Fruit fly (Drosophila melanogaster) whole organism, embryonic: ENCODE data around the gene Plc21C.
A peak's percentile ranks its signal among the peaks of the same experiment; 100 is the strongest.

ENCODE experiments used
- CG10979 ChIP-seq: fragments of 200-800 bp; sonication (Bioruptor generic); optimal IDR thresholded peaks from 2 replicates; lab custom pipeline; 2018; ENCODE audit warnings: missing biosample characterization, mild to moderate bottlenecking, missing genetic modification characterization, moderate library complexity
- CG11247 ChIP-seq: fragments of 200-800 bp; sonication (Bioruptor generic); IDR thresholded peaks from 2 replicates; pipeline ENCODE4 v1.3.6; 2022; ENCODE audit warnings: missing biosample characterization, missing genetic modification characterization
- CG11456 ChIP-seq: fragments of 200-800 bp; sonication (Bioruptor generic); IDR thresholded peaks from 3 replicates; pipeline ENCODE4 v1.3.6; 2022; ENCODE audit warnings: missing biosample characterization, missing genetic modification characterization
- CG11695 ChIP-seq: fragments of 200-800 bp; sonication (Bioruptor generic); IDR thresholded peaks from 3 replicates; pipeline ENCODE4 v1.3.6; 2022; ENCODE audit warnings: missing biosample characterization, missing genetic modification characterization
- CG12299 ChIP-seq: fragments of 200-800 bp; sonication (Bioruptor generic); optimal IDR thresholded peaks from 2 replicates; lab custom pipeline; 2018; ENCODE audit warnings: missing biosample characterization, mild to moderate bottlenecking, missing genetic modification characterization
- CG1233 ChIP-seq: fragments of 200-800 bp; sonication (Bioruptor generic); optimal IDR thresholded peaks from 4 replicates; lab custom pipeline; 2018; ENCODE audit warnings: missing biosample characterization, mild to moderate bottlenecking, missing genetic modification characterization
- CG14667 ChIP-seq: fragments of 200-800 bp; sonication (Bioruptor generic); IDR thresholded peaks from 2 replicates; pipeline ENCODE4 v1.3.6; 2022; ENCODE audit warnings: missing biosample characterization, missing genetic modification characterization
- CG14710 ChIP-seq: fragments of 200-800 bp; sonication (Bioruptor generic); optimal IDR thresholded peaks from 3 replicates; lab custom pipeline; 2019; ENCODE audit warnings: missing biosample characterization, mild to moderate bottlenecking, missing genetic modification characterization, moderate library complexity
- CG1529 ChIP-seq: fragments of 200-800 bp; sonication (Bioruptor generic); optimal IDR thresholded peaks from 3 replicates; lab custom pipeline; 2018; ENCODE audit warnings: missing biosample characterization, missing genetic modification characterization
- CG1603 ChIP-seq: fragments of 200-800 bp; sonication (Bioruptor generic); optimal IDR thresholded peaks from 2 replicates; lab custom pipeline; 2019; ENCODE audit warnings: missing biosample characterization, mild to moderate bottlenecking, missing genetic modification characterization, moderate library complexity
- CG16815 ChIP-seq: fragments of 200-800 bp; sonication (Bioruptor generic); optimal IDR thresholded peaks from 3 replicates; lab custom pipeline; 2017; ENCODE audit warnings: missing biosample characterization, mild to moderate bottlenecking, missing genetic modification characterization
- CG17385 ChIP-seq: fragments of 200-800 bp; sonication (Bioruptor generic); optimal IDR thresholded peaks from 3 replicates; lab custom pipeline; 2018; ENCODE audit warnings: missing biosample characterization, mild to moderate bottlenecking, missing genetic modification characterization
- CG2678 ChIP-seq: fragments of 200-800 bp; sonication (Bioruptor generic); optimal IDR thresholded peaks from 3 replicates; lab custom pipeline; 2019; ENCODE audit warnings: missing biosample characterization, mild to moderate bottlenecking, missing genetic modification characterization, moderate library complexity
- CG2712 ChIP-seq: fragments of 200-800 bp; optimal IDR thresholded peaks from 3 replicates; lab custom pipeline; 2019; ENCODE audit warnings: missing biosample characterization, mild to moderate bottlenecking, missing genetic modification characterization, moderate library complexity
- CG32532 ChIP-seq: fragments of 200-800 bp; sonication (Bioruptor generic); IDR thresholded peaks from 2 replicates; pipeline ENCODE4 v1.3.6; 2022; ENCODE audit warnings: missing biosample characterization, missing genetic modification characterization
- CG4820 ChIP-seq: fragments of 200-800 bp; sonication (Bioruptor generic); optimal IDR thresholded peaks from 3 replicates; lab custom pipeline; 2016; ENCODE audit warnings: missing biosample characterization, missing genetic modification characterization
- CG7839 ChIP-seq: fragments of 200-800 bp; sonication (Bioruptor generic); optimal IDR thresholded peaks from 3 replicates; lab custom pipeline; 2018; ENCODE audit warnings: missing biosample characterization, mild to moderate bottlenecking, missing genetic modification characterization, moderate library complexity
- CG8944 ChIP-seq: fragments of 200-800 bp; sonication (Bioruptor generic); optimal IDR thresholded peaks from 3 replicates; lab custom pipeline; 2016; ENCODE audit warnings: missing biosample characterization, missing genetic modification characterization
- CG9215 ChIP-seq: fragments of 200-800 bp; sonication (Bioruptor generic); IDR thresholded peaks from 2 replicates; pipeline ENCODE4 v1.3.6; 2022; ENCODE audit warnings: missing biosample characterization, missing genetic modification characterization
- CG9609 ChIP-seq: fragments of 200-800 bp; sonication (Bioruptor generic); optimal IDR thresholded peaks from 3 replicates; lab custom pipeline; 2016; ENCODE audit warnings: missing biosample characterization, missing genetic modification characterization
- Dek ChIP-seq: fragments of 200-800 bp; sonication (Bioruptor generic); optimal IDR thresholded peaks from 3 replicates; lab custom pipeline; 2019; ENCODE audit warnings: missing biosample characterization, mild to moderate bottlenecking, missing genetic modification characterization, moderate library complexity
- H15 ChIP-seq: fragments of 200-800 bp; sonication (Bioruptor generic); IDR thresholded peaks from 3 replicates; pipeline ENCODE4 v1.3.6; 2022; ENCODE audit warnings: missing biosample characterization, missing genetic modification characterization
- Hmx ChIP-seq: fragments of 200-800 bp; sonication (Bioruptor generic); optimal IDR thresholded peaks from 2 replicates; lab custom pipeline; 2016; ENCODE audit warnings: missing biosample characterization, missing genetic modification characterization
- Jarid2 ChIP-seq: fragments of 200-800 bp; sonication (Bioruptor generic); optimal IDR thresholded peaks from 3 replicates; lab custom pipeline; 2017; ENCODE audit warnings: mild to moderate bottlenecking, missing biosample characterization, missing genetic modification reagents, missing genetic modification characterization
- Kr ChIP-seq: fragments of 200-800 bp; sonication (Bioruptor generic); optimal IDR thresholded peaks from 2 replicates; lab custom pipeline; 2017; ENCODE audit warnings: missing biosample characterization, mild to moderate bottlenecking, missing genetic modification characterization
- MBD-R2 ChIP-seq: fragments of 200-800 bp; sonication (Bioruptor generic); IDR thresholded peaks from 2 replicates; pipeline ENCODE4 v1.3.6; 2022; ENCODE audit warnings: missing biosample characterization, missing genetic modification characterization
- Meics ChIP-seq: fragments of 200-800 bp; sonication (Bioruptor generic); optimal IDR thresholded peaks from 2 replicates; lab custom pipeline; 2017; ENCODE audit warnings: missing biosample characterization, mild to moderate bottlenecking, missing genetic modification characterization
- Oli ChIP-seq: fragments of 200-800 bp; sonication (Bioruptor generic); optimal IDR thresholded peaks from 2 replicates; lab custom pipeline; 2018; ENCODE audit warnings: missing biosample characterization, mild to moderate bottlenecking, missing genetic modification characterization, moderate library complexity
- Ptx1 ChIP-seq: fragments of 200-800 bp; sonication (Bioruptor generic); IDR thresholded peaks from 2 replicates; pipeline ENCODE4 v1.3.6; 2022; ENCODE audit warnings: missing biosample characterization, missing genetic modification characterization
- Sox102F ChIP-seq: fragments of 200-800 bp; sonication (Bioruptor generic); optimal IDR thresholded peaks from 2 replicates; lab custom pipeline; 2018; ENCODE audit warnings: missing biosample characterization, mild to moderate bottlenecking, missing genetic modification characterization, moderate library complexity
- ara ChIP-seq: fragments of 200-800 bp; sonication (Bioruptor generic); IDR thresholded peaks from 2 replicates; pipeline ENCODE4 v1.3.6; 2022; ENCODE audit warnings: missing biosample characterization, missing genetic modification characterization
- caup ChIP-seq: fragments of 200-800 bp; sonication (Bioruptor generic); optimal IDR thresholded peaks from 3 replicates; lab custom pipeline; 2017; ENCODE audit warnings: missing biosample characterization, mild to moderate bottlenecking, missing genetic modification characterization, moderate library complexity; ENCODE audit not compliant: severe bottlenecking
- disco-r ChIP-seq: fragments of 200-800 bp; sonication (Bioruptor generic); optimal IDR thresholded peaks from 2 replicates; lab custom pipeline; 2016; ENCODE audit warnings: missing biosample characterization, missing genetic modification characterization
- dysf ChIP-seq: fragments of 200-800 bp; sonication (Bioruptor generic); IDR thresholded peaks from 3 replicates; pipeline ENCODE4 v1.3.6; 2022; ENCODE audit warnings: missing biosample characterization, missing genetic modification characterization
- en ChIP-seq: fragments of 200-800 bp; sonication (Bioruptor generic); optimal IDR thresholded peaks from 2 replicates; lab custom pipeline; 2016; ENCODE audit warnings: missing biosample characterization, missing genetic modification characterization
- fd3F ChIP-seq: fragments of 200-800 bp; sonication (Bioruptor generic); optimal IDR thresholded peaks from 2 replicates; lab custom pipeline; 2018; ENCODE audit warnings: missing biosample characterization, mild to moderate bottlenecking, missing genetic modification characterization, moderate library complexity
- grau ChIP-seq: fragments of 200-800 bp; optimal IDR thresholded peaks from 3 replicates; lab custom pipeline; 2019; ENCODE audit warnings: missing biosample characterization, mild to moderate bottlenecking, missing genetic modification characterization, moderate library complexity
- gsb-n ChIP-seq: fragments of 200-800 bp; sonication (Bioruptor generic); optimal IDR thresholded peaks from 3 replicates; lab custom pipeline; 2018; ENCODE audit warnings: missing biosample characterization, mild to moderate bottlenecking, missing genetic modification characterization
- lmd ChIP-seq: fragments of 200-800 bp; sonication (Bioruptor generic); IDR thresholded peaks from 2 replicates; pipeline ENCODE4 v1.3.6; 2022; ENCODE audit warnings: missing biosample characterization, missing genetic modification characterization
- maf-S ChIP-seq: fragments of 200-800 bp; sonication (Bioruptor generic); optimal IDR thresholded peaks from 2 replicates; lab custom pipeline; 2016; ENCODE audit warnings: missing biosample characterization, missing genetic modification characterization
- mam ChIP-seq: fragments of 200-800 bp; sonication (Bioruptor generic); optimal IDR thresholded peaks from 3 replicates; lab custom pipeline; 2016; ENCODE audit warnings: missing biosample characterization, missing genetic modification characterization
- nau ChIP-seq: fragments of 200-800 bp; sonication (Bioruptor generic); optimal IDR thresholded peaks from 3 replicates; lab custom pipeline; 2017; ENCODE audit warnings: missing biosample characterization, mild to moderate bottlenecking, missing genetic modification characterization, missing genetic modification reagents
- onecut ChIP-seq: fragments of 200-800 bp; sonication (Bioruptor generic); IDR thresholded peaks from 2 replicates; pipeline ENCODE4 v1.3.6; 2022; ENCODE audit warnings: missing biosample characterization, missing genetic modification characterization
- phol ChIP-seq: fragments of 200-800 bp; sonication (Bioruptor generic); optimal IDR thresholded peaks from 3 replicates; lab custom pipeline; 2018; ENCODE audit warnings: missing biosample characterization, mild to moderate bottlenecking, missing genetic modification characterization, moderate library complexity
- pum ChIP-seq: fragments of 200-800 bp; sonication (Bioruptor generic); optimal IDR thresholded peaks from 2 replicates; lab custom pipeline; 2016; ENCODE audit warnings: missing biosample characterization, missing genetic modification characterization
- sens-2 ChIP-seq: fragments of 200-800 bp; sonication (Bioruptor generic); IDR thresholded peaks from 2 replicates; pipeline ENCODE4 v1.3.6; 2022; ENCODE audit warnings: missing biosample characterization, missing genetic modification characterization
- shn ChIP-seq: fragments of 200-800 bp; sonication (Bioruptor generic); optimal IDR thresholded peaks from 3 replicates; lab custom pipeline; 2016; ENCODE audit warnings: missing biosample characterization, missing genetic modification characterization
- sisA ChIP-seq: fragments of 200-800 bp; sonication (Bioruptor generic); IDR thresholded peaks from 2 replicates; pipeline ENCODE4 v1.3.6; 2022; ENCODE audit warnings: missing biosample characterization, missing genetic modification characterization
- tio ChIP-seq: fragments of 200-800 bp; sonication (Bioruptor generic); optimal IDR thresholded peaks from 2 replicates; lab custom pipeline; 2017; ENCODE audit warnings: missing biosample characterization, missing genetic modification characterization, inconsistent platforms
- trh ChIP-seq: fragments of 200-800 bp; sonication (Bioruptor generic); optimal IDR thresholded peaks from 2 replicates; lab custom pipeline; 2016; ENCODE audit warnings: missing biosample characterization, missing genetic modification characterization
- vfl ChIP-seq: fragments of 200-800 bp; sonication (Bioruptor generic); optimal IDR thresholded peaks from 2 replicates; lab custom pipeline; 2016; ENCODE audit warnings: missing biosample characterization, missing genetic modification characterization
- wek ChIP-seq: fragments of 200-800 bp; sonication (Bioruptor generic); optimal IDR thresholded peaks from 3 replicates; lab custom pipeline; 2018; ENCODE audit warnings: missing biosample characterization, mild to moderate bottlenecking, missing genetic modification characterization, moderate library complexity

The Plc21C gene

DNA sequence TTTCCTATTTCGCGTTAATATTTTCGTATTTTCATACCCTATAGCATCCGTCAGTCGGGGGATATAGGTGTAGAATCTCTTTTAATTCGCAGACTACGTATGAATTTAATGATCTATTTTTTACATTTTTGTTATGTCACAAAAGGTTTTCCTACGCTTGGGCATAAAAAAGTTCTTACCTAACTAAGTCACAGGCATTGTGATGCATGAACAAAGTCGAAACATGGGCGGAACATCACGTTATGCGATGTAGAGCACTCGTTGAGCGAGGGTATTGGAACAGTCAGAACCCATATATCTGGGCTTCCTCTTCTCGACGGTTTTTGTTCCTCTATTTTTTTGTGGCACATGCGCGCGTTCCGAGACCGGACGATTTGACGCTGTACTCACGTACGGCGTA, 3.4 kb downstream of the Plc21C start (continued):
- TF ChIP-seq CG32532 (GFP tag; lab: Robert Waterston, UW) (0 out of 2 replicates have a peak, but pooled peaks have one; percentile 14), trh (no peak), caup (GFP tag; lab: Kevin White, UChicago) (no peak), onecut (GFP tag; lab: Robert Waterston, UW) (no peak), CG14710 (no peak), CG4820 (no peak), CG17385 (GFP tag; lab: Kevin White, UChicago) (peak; percentile 28), CG1529 (GFP tag; lab: Kevin White, UChicago) (no peak), H15 (GFP tag; lab: Robert Waterston, UW) (no peak), maf-S (no peak), CG12299 (tag; lab: Kevin White, UChicago) (no peak), en (GFP tag; lab: Kevin White, UChicago) (no peak), CG11247 (GFP tag; lab: Robert Waterston, UW) (no peak), tio (peak; percentile 30), Kr (GFP tag; lab: Kevin White, UChicago) (no peak), CG7839 (tag; lab: Kevin White, UChicago) (peak; percentile 33), phol (tag; lab: Kevin White, UChicago) (no peak), CG14667 (GFP tag; lab: Robert Waterston, UW) (no peak), Oli (tag; lab: Kevin White, UChicago) (peak; percentile 6), pum (GFP tag; lab: Kevin White, UChicago) (no peak), Dek (tag; lab: Kevin White, UChicago) (peak; percentile 30), CG9215 (GFP tag; lab: Robert Waterston, UW) (no peak), lmd (GFP tag; lab: Robert Waterston, UW) (peak; percentile 54), disco-r (GFP tag; lab: Kevin White, UChicago) (no peak), dysf (GFP tag; lab: Robert Waterston, UW) (peak; percentile 27; the same call in 2 of the 3 replicates), Hmx (GFP tag; lab: Kevin White, UChicago) (no peak), CG16815 (GFP tag; lab: Kevin White, UChicago) (peak; percentile 2), CG2712 (tag; lab: Kevin White, UChicago) (peak; percentile 14), CG2678 (tag; lab: Kevin White, UChicago) (peak; percentile 38), fd3F (GFP tag; lab: Kevin White, UChicago) (no peak), CG11456 (GFP tag; lab: Robert Waterston, UW) (0 out of 3 replicates have a peak, but pooled peaks have one; percentile 43), CG10979 (tag; lab: Kevin White, UChicago) (no peak), wek (GFP tag; lab: Kevin White, UChicago) (no peak), Sox102F (peak; percentile 35), gsb-n (tag; lab: Kevin White, UChicago) (no peak), sens-2 (no peak), CG11695 (GFP tag; lab: Robert Waterston, UW) (no peak; the same call in 2 of the 3 replicates), CG1603 (tag; lab: Kevin White, UChicago) (no peak), CG8944 (GFP tag; lab: Kevin White, UChicago) (no peak), sisA (peak; percentile 16; the same call in 1 of the 2 replicates), vfl (GFP tag; lab: Kevin White, UChicago) (no peak), MBD-R2 (GFP tag; lab: Robert Waterston, UW) (0 out of 2 replicates have a peak, but pooled peaks have one; percentile 7), shn (GFP tag; lab: Kevin White, UChicago) (peak; percentile 26), CG1233 (GFP tag; lab: Kevin White, UChicago) (no peak), ara (GFP tag; lab: Robert Waterston, UW) (no peak), Ptx1 (GFP tag; lab: Robert Waterston, UW) (no peak), Jarid2 (GFP tag; lab: Kevin White, UChicago) (no peak), mam (GFP tag; lab: Kevin White, UChicago) (peak; percentile 4), grau (peak; percentile 23), CG9609 (peak; percentile 8), Meics (GFP tag; lab: Kevin White, UChicago) (peak; percentile 19), nau (GFP tag; lab: Kevin White, UChicago) (no peak)
